Fruit fly (Drosophila melanogaster) whole organism, embryonic: ENCODE measurements around the gene beta'COP.

ENCODE experiments used
- CG42726 ChIP-seq: fragments of 200-800 bp; sonication (Bioruptor generic); IDR thresholded peaks from 2 replicates; pipeline ENCODE4 v1.3.6; 2022; ENCODE audit warnings: missing biosample characterization, missing genetic modification characterization; ENCODE audit not compliant: partially characterized antibody
- Dref ChIP-seq: fragments of 200-800 bp; sonication (Bioruptor generic); IDR thresholded peaks from 2 replicates; pipeline ENCODE4 v1.3.6; 2022; ENCODE audit warnings: missing biosample characterization, missing genetic modification characterization
- onecut ChIP-seq: fragments of 200-800 bp; sonication (Bioruptor generic); IDR thresholded peaks from 2 replicates; pipeline ENCODE4 v1.3.6; 2022; ENCODE audit warnings: missing biosample characterization, missing genetic modification characterization
- zfh2 ChIP-seq: fragments of 200-800 bp; sonication (Bioruptor generic); optimal IDR thresholded peaks from 2 replicates; lab custom pipeline; 2016; ENCODE audit warnings: missing biosample characterization, missing genetic modification characterization

- TF ChIP-seq zfh2 (no peak), onecut (peak; percentile 52), CG42726 (GFP tag; lab: Robert Waterston, UW) (no peak), Dref (no peak)
These were observed 20.0 kb downstream of the beta'COP start, which contains the start of the genes CG10859 and CG7110 for dm6 chr2L:13398614-13399161.
